Fruit fly (Drosophila melanogaster) whole organism, embryonic: ENCODE results near the gene Gnpat.
A peak's percentile ranks its signal among the peaks of the same experiment; 100 is the strongest.

Experiments
- Ada2b ChIP-seq: fragments of 200-800 bp; sonication (Bioruptor generic); IDR thresholded peaks from 2 replicates; pipeline ENCODE4 v1.3.6; 2022; ENCODE audit warnings: missing biosample characterization, missing genetic modification characterization
- Asciz ChIP-seq: fragments of 200-800 bp; sonication (Bioruptor generic); optimal IDR thresholded peaks from 2 replicates; lab custom pipeline; 2017; ENCODE audit warnings: missing biosample characterization, mild to moderate bottlenecking, missing genetic modification characterization, missing genetic modification reagents
- Blimp-1 ChIP-seq: fragments of 200-800 bp; sonication (Bioruptor generic); optimal IDR thresholded peaks from 3 replicates; lab custom pipeline; 2018; ENCODE audit warnings: missing biosample characterization, missing genetic modification characterization, mild to moderate bottlenecking, moderate library complexity, missing genetic modification reagents
- BtbVII ChIP-seq: fragments of 200-800 bp; sonication (Bioruptor generic); optimal IDR thresholded peaks from 3 replicates; lab custom pipeline; 2017; ENCODE audit warnings: missing biosample characterization, mild to moderate bottlenecking, missing genetic modification characterization
- CG10267 ChIP-seq: fragments of 200-800 bp; sonication (Bioruptor generic); optimal IDR thresholded peaks from 2 replicates; lab custom pipeline; 2018; ENCODE audit warnings: missing biosample characterization, mild to moderate bottlenecking, missing genetic modification characterization, moderate library complexity
- CG10462 ChIP-seq: fragments of 200-800 bp; sonication (Bioruptor generic); optimal IDR thresholded peaks from 2 replicates; lab custom pipeline; 2016; ENCODE audit warnings: missing biosample characterization, missing genetic modification characterization
- CG11247 ChIP-seq: fragments of 200-800 bp; sonication (Bioruptor generic); IDR thresholded peaks from 2 replicates; pipeline ENCODE4 v1.3.6; 2022; ENCODE audit warnings: missing biosample characterization, missing genetic modification characterization
- CG12299 ChIP-seq: fragments of 200-800 bp; sonication (Bioruptor generic); optimal IDR thresholded peaks from 2 replicates; lab custom pipeline; 2018; ENCODE audit warnings: missing biosample characterization, mild to moderate bottlenecking, missing genetic modification characterization
- CG15601 ChIP-seq: fragments of 200-800 bp; sonication (Bioruptor generic); optimal IDR thresholded peaks from 3 replicates; lab custom pipeline; 2019; ENCODE audit warnings: missing biosample characterization, mild to moderate bottlenecking, missing genetic modification characterization, moderate library complexity
- CG1647 ChIP-seq: fragments of 200-800 bp; sonication (Bioruptor generic); optimal IDR thresholded peaks from 3 replicates; lab custom pipeline; 2016; ENCODE audit warnings: missing biosample characterization, missing genetic modification characterization
- CG18011 ChIP-seq: fragments of 200-800 bp; sonication (Bioruptor generic); optimal IDR thresholded peaks from 2 replicates; lab custom pipeline; 2017; ENCODE audit warnings: missing biosample characterization, missing genetic modification characterization, mild to moderate bottlenecking, moderate library complexity, missing genotype
- CG18262 ChIP-seq: fragments of 200-800 bp; optimal IDR thresholded peaks from 3 replicates; lab custom pipeline; 2019; ENCODE audit warnings: missing biosample characterization, mild to moderate bottlenecking, missing genetic modification characterization, moderate library complexity
- CG18476 ChIP-seq: fragments of 200-800 bp; sonication (Bioruptor generic); optimal IDR thresholded peaks from 2 replicates; lab custom pipeline; 2016; ENCODE audit warnings: missing biosample characterization, mild to moderate bottlenecking, missing genetic modification characterization
- CG31365 ChIP-seq: fragments of 200-800 bp; sonication (Bioruptor generic); optimal IDR thresholded peaks from 2 replicates; lab custom pipeline; 2018; ENCODE audit warnings: missing biosample characterization, mild to moderate bottlenecking, missing genetic modification characterization
- CG32767 ChIP-seq: fragments of 200-800 bp; sonication (Bioruptor generic); IDR thresholded peaks from 2 replicates; pipeline ENCODE4 v1.3.6; 2022; ENCODE audit warnings: missing biosample characterization, missing genetic modification characterization
- CG4360 ChIP-seq: fragments of 200-800 bp; sonication (Bioruptor generic); IDR thresholded peaks from 2 replicates; pipeline ENCODE4 v1.3.6; 2022; ENCODE audit warnings: missing biosample characterization, missing genetic modification characterization
- CG4820 ChIP-seq: fragments of 200-800 bp; sonication (Bioruptor generic); optimal IDR thresholded peaks from 3 replicates; lab custom pipeline; 2016; ENCODE audit warnings: missing biosample characterization, missing genetic modification characterization
- CG7556 ChIP-seq: fragments of 200-800 bp; sonication (Bioruptor generic); optimal IDR thresholded peaks from 2 replicates; lab custom pipeline; 2017; ENCODE audit warnings: missing biosample characterization, mild to moderate bottlenecking, missing genetic modification characterization
- CG7928 ChIP-seq: fragments of 200-800 bp; sonication (Bioruptor generic); optimal IDR thresholded peaks from 2 replicates; lab custom pipeline; 2017; ENCODE audit warnings: missing biosample characterization, mild to moderate bottlenecking, missing genetic modification characterization
- CG9727 ChIP-seq: fragments of 200-800 bp; sonication (Bioruptor generic); optimal IDR thresholded peaks from 3 replicates; lab custom pipeline; 2017; ENCODE audit warnings: missing biosample characterization, mild to moderate bottlenecking, missing genetic modification characterization
- Chrac-16 ChIP-seq: fragments of 200-800 bp; sonication (Bioruptor generic); optimal IDR thresholded peaks from 3 replicates; lab custom pipeline; 2016; ENCODE audit warnings: missing biosample characterization, missing genetic modification characterization
- CoRest ChIP-seq: fragments of 200-800 bp; sonication (Bioruptor generic); optimal IDR thresholded peaks from 3 replicates; lab custom pipeline; 2018; ENCODE audit warnings: missing biosample characterization, mild to moderate bottlenecking, missing genetic modification characterization, moderate library complexity
- CrebB ChIP-seq: fragments of 200-800 bp; sonication (Bioruptor generic); optimal IDR thresholded peaks from 3 replicates; lab custom pipeline; 2018; ENCODE audit warnings: missing biosample characterization, mild to moderate bottlenecking, missing genetic modification characterization
- D ChIP-seq, 2 experiments: fragments of 200-800 bp in 1 of 2; fragments of >200 bp in 1 of 2; sonication (Bioruptor generic) in 1 of 2; optimal IDR thresholded peaks; 2 replicates in 1 of 2; 3 replicates in 1 of 2; lab custom pipeline; 2017; ENCODE audit warnings: mild to moderate bottlenecking in 1 of 2, missing biosample characterization in 1 of 2, missing genetic modification characterization in 1 of 2, missing genetic modification reagents in 1 of 2
- D19A ChIP-seq: fragments of 200-800 bp; optimal IDR thresholded peaks from 3 replicates; lab custom pipeline; 2019; ENCODE audit warnings: missing biosample characterization, mild to moderate bottlenecking, missing genetic modification characterization, moderate library complexity
- Deaf1 ChIP-seq: fragments of 200-800 bp; optimal IDR thresholded peaks from 3 replicates; lab custom pipeline; 2019; ENCODE audit warnings: missing biosample characterization, mild to moderate bottlenecking, missing genetic modification characterization, moderate library complexity
- Hey ChIP-seq: fragments of 200-800 bp; sonication (Bioruptor generic); optimal IDR thresholded peaks from 3 replicates; lab custom pipeline; 2018; ENCODE audit warnings: missing biosample characterization, mild to moderate bottlenecking, missing genetic modification characterization
- MTF-1 ChIP-seq: fragments of 200-800 bp; sonication (Bioruptor generic); optimal IDR thresholded peaks from 2 replicates; lab custom pipeline; 2018; ENCODE audit warnings: missing biosample characterization, mild to moderate bottlenecking, missing genetic modification characterization, borderline replicate concordance
- Med ChIP-seq: fragments of 200-800 bp; sonication (Bioruptor generic); peaks from one replicate; lab custom pipeline; 2016; ENCODE audit warnings: missing biosample characterization, missing genetic modification characterization, mild to moderate bottlenecking, inconsistent platforms, moderate library complexity
- Oaz ChIP-seq: fragments of 200-800 bp; sonication (Bioruptor generic); IDR thresholded peaks from 2 replicates; pipeline ENCODE4 v1.3.6; 2022; ENCODE audit warnings: missing biosample characterization, missing genetic modification characterization
- Opbp ChIP-seq: fragments of 200-800 bp; sonication (Bioruptor generic); IDR thresholded peaks from 3 replicates; pipeline ENCODE4 v1.3.6; 2022; ENCODE audit warnings: missing biosample characterization, missing genetic modification characterization; ENCODE audit not compliant: partially characterized antibody
- PHDP ChIP-seq: fragments of 200-800 bp; sonication (Bioruptor generic); optimal IDR thresholded peaks from 3 replicates; lab custom pipeline; 2018; ENCODE audit warnings: missing biosample characterization, mild to moderate bottlenecking, missing genetic modification characterization, moderate library complexity
- ap ChIP-seq: fragments of 200-800 bp; sonication (Bioruptor generic); IDR thresholded peaks from 2 replicates; pipeline ENCODE4 v1.3.6; 2022; ENCODE audit warnings: missing biosample characterization, missing genetic modification characterization
- ato ChIP-seq: fragments of 200-800 bp; sonication (Bioruptor generic); IDR thresholded peaks from 2 replicates; pipeline ENCODE4 v1.3.6; 2022; ENCODE audit warnings: missing biosample characterization, missing genetic modification characterization; ENCODE audit not compliant: partially characterized antibody
- bcd ChIP-seq: fragments of 200-800 bp; sonication (Bioruptor generic); optimal IDR thresholded peaks from 2 replicates; lab custom pipeline; 2017; ENCODE audit warnings: missing biosample characterization, mild to moderate bottlenecking, missing genetic modification characterization
- cg ChIP-seq: fragments of 200-800 bp; sonication (Bioruptor generic); optimal IDR thresholded peaks from 3 replicates; lab custom pipeline; 2019; ENCODE audit warnings: missing biosample characterization, mild to moderate bottlenecking, missing genetic modification characterization, moderate library complexity
- corto ChIP-seq: fragments of 200-800 bp; sonication (Bioruptor generic); optimal IDR thresholded peaks from 2 replicates; lab custom pipeline; 2016; ENCODE audit warnings: missing biosample characterization, mild to moderate bottlenecking, missing genetic modification characterization, moderate library complexity
- fd102C ChIP-seq: fragments of 200-800 bp; sonication (Bioruptor generic); optimal IDR thresholded peaks from 2 replicates; lab custom pipeline; 2018; ENCODE audit warnings: missing biosample characterization, mild to moderate bottlenecking, missing genetic modification characterization, moderate library complexity
- jumu ChIP-seq: fragments of 200-800 bp; sonication (Bioruptor generic); optimal IDR thresholded peaks from 3 replicates; lab custom pipeline; 2016; ENCODE audit warnings: missing biosample characterization, missing genetic modification characterization
- pita ChIP-seq: fragments of 200-800 bp; sonication (Bioruptor generic); optimal IDR thresholded peaks from 2 replicates; lab custom pipeline; 2017; ENCODE audit warnings: missing biosample characterization, mild to moderate bottlenecking, missing genetic modification characterization
- psq ChIP-seq: fragments of 200-800 bp; sonication (Bioruptor generic); optimal IDR thresholded peaks from 2 replicates; lab custom pipeline; 2017; ENCODE audit warnings: missing biosample characterization, missing genetic modification characterization
- repo ChIP-seq: fragments of 200-800 bp; sonication (Bioruptor generic); optimal IDR thresholded peaks from 2 replicates; lab custom pipeline; 2016; ENCODE audit warnings: missing biosample characterization, missing genetic modification characterization
- slou ChIP-seq: fragments of 200-800 bp; sonication (Bioruptor generic); optimal IDR thresholded peaks from 3 replicates; lab custom pipeline; 2016; ENCODE audit warnings: missing biosample characterization, missing genetic modification characterization
- tup ChIP-seq: fragments of 200-800 bp; sonication (Bioruptor generic); optimal IDR thresholded peaks from 2 replicates; lab custom pipeline; 2016; ENCODE audit warnings: missing biosample characterization, mild to moderate bottlenecking, missing genetic modification characterization, moderate library complexity
- vvl ChIP-seq: fragments of 200-800 bp; sonication (Bioruptor generic); IDR thresholded peaks from 2 replicates; pipeline ENCODE4 v1.3.6; 2022; ENCODE audit warnings: missing biosample characterization, missing genetic modification characterization
- zen2 ChIP-seq: fragments of 200-800 bp; sonication (Bioruptor generic); IDR thresholded peaks from 3 replicates; pipeline ENCODE4 v1.3.6; 2022; ENCODE audit warnings: missing biosample characterization, missing genetic modification characterization; ENCODE audit not compliant: partially characterized antibody
- zfh1 ChIP-seq: fragments of 200-800 bp; sonication (Bioruptor generic); IDR thresholded peaks from 3 replicates; pipeline ENCODE4 v1.3.6; 2022; ENCODE audit warnings: missing biosample characterization, missing genetic modification characterization

Gnpat gene

dm6 chr3R:25519465-25520071, 28.8 kb upstream of the Gnpat start (continued):
- TF ChIP-seq CG10267 (tag; lab: Kevin White, UChicago) (peak; percentile 1), CG11247 (GFP tag; lab: Robert Waterston, UW) (no peak; the same call in 1 of the 2 replicates), MTF-1 (GFP tag; lab: Kevin White, UChicago) (no peak), zen2 (GFP tag; lab: Robert Waterston, UW) (no peak), corto (GFP tag; lab: Kevin White, UChicago) (no peak), D19A (tag; lab: Kevin White, UChicago) (peak; percentile 15), tup (GFP tag; lab: Kevin White, UChicago) (no peak), BtbVII (GFP tag; lab: Kevin White, UChicago) (peak; percentile 1), CG32767 (GFP tag; lab: Robert Waterston, UW) (no peak), CG12299 (tag; lab: Kevin White, UChicago) (no peak), slou (GFP tag; lab: Kevin White, UChicago) (no peak), D (optimal IDR thresholded peaks at IDR 0.05; lab: Kevin White, UChicago) (no peak), D (GFP tag; optimal IDR thresholded peaks at IDR 0.05; lab: Kevin White, UChicago) (no peak), CoRest (peak; percentile 40), jumu (GFP tag; lab: Kevin White, UChicago) (no peak), CG9727 (peak; percentile 7), Opbp (no peak), CG7928 (GFP tag; lab: Kevin White, UChicago) (no peak), pita (GFP tag; lab: Kevin White, UChicago) (no peak), Blimp-1 (GFP tag; lab: Kevin White, UChicago) (peak; percentile 55), CG18011 (GFP tag; lab: Kevin White, UChicago) (no peak), Deaf1 (tag; lab: Kevin White, UChicago) (no peak), bcd (GFP tag; lab: Kevin White, UChicago) (no peak), fd102C (no peak), ato (GFP tag; lab: Robert Waterston, UW) (no peak)

DNA sequence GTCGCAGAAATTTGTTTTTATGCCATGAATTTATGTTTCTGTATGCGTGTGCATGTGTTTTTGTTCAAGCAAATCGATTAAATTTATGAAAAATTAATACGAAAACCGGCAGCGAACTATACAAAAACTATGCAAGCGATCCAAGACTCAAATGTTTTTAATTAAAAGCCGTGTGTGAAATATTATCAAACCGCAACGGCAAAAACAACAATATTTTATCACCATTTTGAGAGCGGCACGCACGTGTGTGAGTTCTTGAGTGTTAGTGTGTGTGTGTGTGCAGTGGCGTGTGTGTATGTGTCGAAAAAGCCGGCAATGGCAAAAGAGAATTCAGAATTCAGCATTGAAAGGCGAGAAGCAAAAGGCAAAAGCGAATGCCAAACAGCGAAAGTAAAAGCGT, 27.8 kb upstream of the Gnpat start:
- TF ChIP-seq CG1647 (GFP tag; lab: Kevin White, UChicago) (no peak), PHDP (tag; lab: Kevin White, UChicago) (no peak), vvl (GFP tag; lab: Robert Waterston, UW) (no peak), CG4360 (GFP tag; lab: Robert Waterston, UW) (no peak), CG32767 (GFP tag; lab: Robert Waterston, UW) (0 out of 2 replicates have a peak, but pooled peaks have one; percentile 28), Asciz (GFP tag; lab: Kevin White, UChicago) (no peak), cg (GFP tag; lab: Kevin White, UChicago) (peak; percentile 60), ap (GFP tag; lab: Robert Waterston, UW) (no peak), Ada2b (GFP tag; lab: Robert Waterston, UW) (no peak), Med (peak; percentile 49), CG7556 (GFP tag; lab: Kevin White, UChicago) (no peak), Oaz (GFP tag; lab: Robert Waterston, UW) (no peak)

- TF ChIP-seq CG18262 (tag; lab: Kevin White, UChicago) (no peak), repo (GFP tag; lab: Kevin White, UChicago) (no peak), CG31365 (tag; lab: Kevin White, UChicago) (no peak), CG4820 (GFP tag; lab: Kevin White, UChicago) (no peak), Hey (tag; lab: Kevin White, UChicago) (no peak), Chrac-16 (GFP tag; lab: Kevin White, UChicago) (no peak), psq (GFP tag; lab: Kevin White, UChicago) (no peak), CG18476 (GFP tag; lab: Kevin White, UChicago) (no peak), CG10462 (GFP tag; lab: Kevin White, UChicago) (no peak), zfh1 (GFP tag; lab: Robert Waterston, UW) (no peak), CG15601 (tag; lab: Kevin White, UChicago) (no peak), CrebB (tag; lab: Kevin White, UChicago) (no peak)
These were observed 27.4 kb upstream of the Gnpat start for dm6 chr3R:25518099-25518567.
